Fruit fly (Drosophila melanogaster): ENCODE measurements around the gene MED30.

Gene MED30

DNA sequence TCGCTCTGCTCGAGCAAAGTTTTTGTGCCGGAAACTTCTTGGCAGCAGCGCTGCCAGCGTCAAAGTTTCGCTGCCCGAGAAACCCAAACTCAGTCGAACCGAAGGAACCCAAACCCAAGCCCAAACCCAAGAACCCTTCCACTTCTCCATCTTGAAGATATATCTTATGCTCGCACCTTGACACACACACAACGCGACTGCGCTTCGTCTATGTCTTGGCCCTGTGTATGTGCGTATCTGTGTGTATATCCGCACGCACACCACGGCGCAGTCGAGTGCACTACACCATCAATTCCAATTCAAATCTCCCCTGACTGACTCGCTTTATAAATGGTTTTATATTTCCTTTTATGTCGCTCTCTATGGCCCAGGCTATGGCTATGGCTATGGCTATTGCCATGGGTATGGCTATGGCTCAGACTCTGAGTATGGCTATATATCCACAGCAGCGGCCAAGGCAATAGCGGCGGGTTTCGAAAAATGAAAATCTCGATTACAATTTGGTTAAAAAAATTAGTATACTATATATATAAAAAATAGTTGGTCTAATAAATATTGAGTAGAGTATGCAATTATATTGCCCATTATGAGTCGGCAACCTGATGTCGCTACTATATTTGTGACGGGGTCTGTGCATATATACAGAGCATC lies 42.6 kb upstream of the MED30 start (continued):
- TF ChIP-seq CG18476 (GFP tag; optimal IDR thresholded peaks at IDR 0.05) (peak; percentile 88), nerfin-2 (GFP tag; IDR thresholded peaks at IDR 0.05; ENCODE audit: partially characterized antibody) (no peak), trem (tag; optimal IDR thresholded peaks at IDR 0.05) (peak; percentile 95), cato (GFP tag; optimal IDR thresholded peaks at IDR 0.05; ENCODE audit: borderline replicate concordance) (peak; percentile 84), E2f2 (GFP tag; IDR thresholded peaks at IDR 0.05) (peak; percentile 77), CG1647 (GFP tag; optimal IDR thresholded peaks at IDR 0.05) (peak; percentile 65), bab2 (GFP tag; optimal IDR thresholded peaks at IDR 0.05) (peak; percentile 69), en (GFP tag; optimal IDR thresholded peaks at IDR 0.05) (peak; percentile 6), vvl (GFP tag; IDR thresholded peaks at IDR 0.05) (peak; percentile 98), peb (GFP tag; IDR thresholded peaks at IDR 0.05) (peak; percentile 91), oc (tag; optimal IDR thresholded peaks at IDR 0.05) (peak; percentile 93), klu (GFP tag; IDR thresholded peaks at IDR 0.05) (peak; percentile 87), PHDP (tag; optimal IDR thresholded peaks at IDR 0.05) (peak; percentile 96), Blimp-1 (GFP tag; optimal IDR thresholded peaks at IDR 0.05) (peak; percentile 95), Dref (GFP tag; IDR thresholded peaks at IDR 0.05) (no peak), CG12236 (GFP tag; optimal IDR thresholded peaks at IDR 0.05) (peak; percentile 2), Jarid2 (GFP tag; optimal IDR thresholded peaks at IDR 0.05) (peak; percentile 82), nmo (GFP tag; optimal IDR thresholded peaks at IDR 0.05) (peak; percentile 97), CG34224 (GFP tag; IDR thresholded peaks at IDR 0.05; ENCODE audit: partially characterized antibody) (no peak), CG5245 (GFP tag; optimal IDR thresholded peaks at IDR 0.05) (peak; percentile 94), CG14667 (GFP tag; IDR thresholded peaks at IDR 0.05) (peak; percentile 93), tup (GFP tag; optimal IDR thresholded peaks at IDR 0.05) (peak; percentile 81), CG7271 (tag; optimal IDR thresholded peaks at IDR 0.05) (peak; percentile 94), sqz (GFP tag; optimal IDR thresholded peaks at IDR 0.05) (peak; percentile 92), CG12299 (tag; optimal IDR thresholded peaks at IDR 0.05) (peak; percentile 92), CG11504 (tag; optimal IDR thresholded peaks at IDR 0.05) (peak; percentile 97), phol (tag; optimal IDR thresholded peaks at IDR 0.05) (peak; percentile 96), dpn (GFP tag; optimal IDR thresholded peaks at IDR 0.05) (peak; percentile 66 to 92), onecut (GFP tag; IDR thresholded peaks at IDR 0.05) (peak; percentile 95), H15 (GFP tag; IDR thresholded peaks at IDR 0.05) (peak; percentile 94), wek (GFP tag; optimal IDR thresholded peaks at IDR 0.05) (peak; percentile 76), CG4360 (GFP tag; IDR thresholded peaks at IDR 0.05) (peak; percentile 88), jigr1 (GFP tag; IDR thresholded peaks at IDR 0.05) (peak; percentile 88), seq (GFP tag; IDR thresholded peaks at IDR 0.05) (peak; percentile 95), CG8388 (GFP tag; optimal IDR thresholded peaks at IDR 0.05) (peak; percentile 95), CG8924 (tag; optimal IDR thresholded peaks at IDR 0.05) (peak; percentile 98), gcm2 (GFP tag; optimal IDR thresholded peaks at IDR 0.05) (peak; percentile 50), Xrp1 (GFP tag; IDR thresholded peaks at IDR 0.05) (peak; percentile 99), Ada2b (GFP tag; IDR thresholded peaks at IDR 0.05) (peak; percentile 97), Hsf (GFP tag; optimal IDR thresholded peaks at IDR 0.05) (peak; percentile 77), CG9797 (GFP tag; optimal IDR thresholded peaks at IDR 0.05) (peak; percentile 61), Dfd (GFP tag; optimal IDR thresholded peaks at IDR 0.05) (no peak), prd (optimal IDR thresholded peaks at IDR 0.05) (no peak), prd (GFP tag; IDR thresholded peaks at IDR 0.05) (peak; percentile 98), Elba2 (GFP tag; optimal IDR thresholded peaks at IDR 0.05) (peak; percentile 46), Dbx (GFP tag; IDR thresholded peaks at IDR 0.05) (peak; percentile 94), scrt (GFP tag; optimal IDR thresholded peaks at IDR 0.05) (peak; percentile 94), btn (GFP tag; optimal IDR thresholded peaks at IDR 0.05) (peak; percentile 44), ara (GFP tag; IDR thresholded peaks at IDR 0.05) (peak; percentile 97), ro (GFP tag; IDR thresholded peaks at IDR 0.05) (peak; percentile 84), CG32532 (GFP tag; IDR thresholded peaks at IDR 0.05) (peak; percentile 97)

Data from whole organism, embryonic.